Fruit fly (Drosophila melanogaster) whole organism, embryonic: ENCODE measurements around the gene eIF3h.

ENCODE experiments used
- Ada2b ChIP-seq: fragments of 200-800 bp; sonication (Bioruptor generic); IDR thresholded peaks from 2 replicates; pipeline ENCODE4 v1.3.6; 2022; ENCODE audit warnings: missing biosample characterization, missing genetic modification characterization
- Aef1 ChIP-seq: fragments of 200-800 bp; sonication (Bioruptor generic); IDR thresholded peaks from 3 replicates; pipeline ENCODE4 v1.3.6; 2022; ENCODE audit warnings: missing biosample characterization, missing genetic modification characterization
- BEAF-32 ChIP-seq: fragments of 200-800 bp; sonication (Bioruptor generic); optimal IDR thresholded peaks from 3 replicates; lab custom pipeline; 2017; ENCODE audit warnings: missing biosample characterization, missing genetic modification characterization, mild to moderate bottlenecking, moderate library complexity, missing genetic modification reagents
- Blimp-1 ChIP-seq: fragments of 200-800 bp; sonication (Bioruptor generic); optimal IDR thresholded peaks from 3 replicates; lab custom pipeline; 2018; ENCODE audit warnings: missing biosample characterization, missing genetic modification characterization, mild to moderate bottlenecking, moderate library complexity, missing genetic modification reagents
- CG1024 ChIP-seq: fragments of 200-800 bp; sonication (Bioruptor generic); IDR thresholded peaks from 2 replicates; pipeline ENCODE4 v1.3.6; 2022; ENCODE audit warnings: missing biosample characterization, missing genetic modification characterization
- CG10543 ChIP-seq: fragments of 200-800 bp; sonication (Bioruptor generic); optimal IDR thresholded peaks from 3 replicates; lab custom pipeline; 2017; ENCODE audit warnings: missing biosample characterization, mild to moderate bottlenecking, missing genetic modification characterization, moderate library complexity
- CG10979 ChIP-seq: fragments of 200-800 bp; sonication (Bioruptor generic); optimal IDR thresholded peaks from 2 replicates; lab custom pipeline; 2018; ENCODE audit warnings: missing biosample characterization, mild to moderate bottlenecking, missing genetic modification characterization, moderate library complexity
- CG11560 ChIP-seq: fragments of 200-800 bp; sonication (Bioruptor generic); IDR thresholded peaks from 3 replicates; pipeline ENCODE4 v1.3.6; 2022; ENCODE audit warnings: missing biosample characterization, missing genetic modification characterization
- CG14965 ChIP-seq: fragments of 200-800 bp; sonication (Bioruptor generic); optimal IDR thresholded peaks from 2 replicates; lab custom pipeline; 2016; ENCODE audit warnings: missing biosample characterization, missing genetic modification characterization, borderline replicate concordance
- CG15601 ChIP-seq: fragments of 200-800 bp; sonication (Bioruptor generic); optimal IDR thresholded peaks from 3 replicates; lab custom pipeline; 2019; ENCODE audit warnings: missing biosample characterization, mild to moderate bottlenecking, missing genetic modification characterization, moderate library complexity
- CG17385 ChIP-seq: fragments of 200-800 bp; sonication (Bioruptor generic); optimal IDR thresholded peaks from 3 replicates; lab custom pipeline; 2018; ENCODE audit warnings: missing biosample characterization, mild to moderate bottlenecking, missing genetic modification characterization
- CG17912 ChIP-seq: fragments of 200-800 bp; sonication (Bioruptor generic); optimal IDR thresholded peaks from 2 replicates; lab custom pipeline; 2018; ENCODE audit warnings: missing biosample characterization, mild to moderate bottlenecking, missing genetic modification characterization
- CG18476 ChIP-seq: fragments of 200-800 bp; sonication (Bioruptor generic); optimal IDR thresholded peaks from 2 replicates; lab custom pipeline; 2016; ENCODE audit warnings: missing biosample characterization, mild to moderate bottlenecking, missing genetic modification characterization
- CG34224 ChIP-seq: fragments of 200-800 bp; sonication (Bioruptor generic); IDR thresholded peaks from 3 replicates; pipeline ENCODE4 v1.3.6; 2022; ENCODE audit warnings: missing biosample characterization, missing genetic modification characterization; ENCODE audit not compliant: partially characterized antibody
- CG3726 ChIP-seq: fragments of 200-800 bp; sonication (Bioruptor generic); IDR thresholded peaks from 3 replicates; pipeline ENCODE4, ENCODE4 v1.3.6; 2022; ENCODE audit warnings: missing biosample characterization, missing genetic modification characterization
- CG5180 ChIP-seq: fragments of 200-800 bp; sonication (Bioruptor generic); optimal IDR thresholded peaks from 3 replicates; lab custom pipeline; 2017; ENCODE audit warnings: missing biosample characterization, missing genetic modification characterization, mild to moderate bottlenecking, moderate library complexity, missing genetic modification reagents
- CG5245 ChIP-seq: fragments of 200-800 bp; sonication (Bioruptor generic); optimal IDR thresholded peaks from 3 replicates; lab custom pipeline; 2016; ENCODE audit warnings: missing biosample characterization, missing genetic modification characterization
- CG6791 ChIP-seq: fragments of 200-800 bp; sonication (Bioruptor generic); IDR thresholded peaks from 3 replicates; pipeline ENCODE4 v1.3.6; 2022; ENCODE audit warnings: missing biosample characterization, missing genetic modification characterization; ENCODE audit not compliant: partially characterized antibody
- CG7271 ChIP-seq: fragments of 200-800 bp; sonication (Bioruptor generic); optimal IDR thresholded peaks from 2 replicates; lab custom pipeline; 2018; ENCODE audit warnings: missing biosample characterization, mild to moderate bottlenecking, missing genetic modification characterization, moderate library complexity
- CG7786 ChIP-seq: fragments of 200-800 bp; sonication (Bioruptor generic); optimal IDR thresholded peaks from 2 replicates; lab custom pipeline; 2016; ENCODE audit warnings: missing biosample characterization, missing genetic modification characterization
- CG7928 ChIP-seq: fragments of 200-800 bp; sonication (Bioruptor generic); optimal IDR thresholded peaks from 2 replicates; lab custom pipeline; 2017; ENCODE audit warnings: missing biosample characterization, mild to moderate bottlenecking, missing genetic modification characterization
- CG7963 ChIP-seq: fragments of 200-800 bp; sonication (Bioruptor generic); IDR thresholded peaks from 3 replicates; pipeline ENCODE4 v1.3.6; 2022; ENCODE audit warnings: missing biosample characterization, missing genetic modification characterization; ENCODE audit not compliant: partially characterized antibody
- CG8765 ChIP-seq: fragments of 200-800 bp; sonication (Bioruptor generic); IDR thresholded peaks from 2 replicates; pipeline ENCODE4 v1.3.6; 2022; ENCODE audit warnings: missing biosample characterization, missing genetic modification characterization
- CTCF ChIP-seq: fragments of 200-800 bp; sonication (Bioruptor generic); optimal IDR thresholded peaks from 2 replicates; lab custom pipeline; 2017; ENCODE audit warnings: missing biosample characterization, mild to moderate bottlenecking, missing genetic modification characterization, moderate library complexity
- CoRest ChIP-seq: fragments of 200-800 bp; sonication (Bioruptor generic); optimal IDR thresholded peaks from 3 replicates; lab custom pipeline; 2018; ENCODE audit warnings: missing biosample characterization, mild to moderate bottlenecking, missing genetic modification characterization, moderate library complexity
- Dll ChIP-seq: fragments of 200-800 bp; sonication (Bioruptor generic); IDR thresholded peaks from 4 replicates; pipeline ENCODE4 v1.3.6; 2022; ENCODE audit warnings: missing biosample characterization, missing genetic modification characterization; ENCODE audit not compliant: partially characterized antibody
- Doc3 ChIP-seq: fragments of 200-800 bp; sonication (Bioruptor generic); IDR thresholded peaks from 3 replicates; pipeline ENCODE4 v1.3.6; 2022; ENCODE audit warnings: missing biosample characterization, missing genetic modification characterization; ENCODE audit not compliant: partially characterized antibody
- Elba2 ChIP-seq: fragments of 200-800 bp; sonication (Bioruptor generic); optimal IDR thresholded peaks from 3 replicates; lab custom pipeline; 2016; ENCODE audit warnings: missing biosample characterization, missing genetic modification characterization
- Ets65A ChIP-seq: fragments of 200-800 bp; sonication (Bioruptor generic); peaks from one replicate; lab custom pipeline; 2016; ENCODE audit warnings: missing biosample characterization, missing genetic modification characterization
- Gug ChIP-seq: fragments of 200-800 bp; sonication (Bioruptor generic); IDR thresholded peaks from 4 replicates; pipeline ENCODE4 v1.3.6; 2022; ENCODE audit warnings: missing biosample characterization, missing genetic modification characterization
- H2.0 ChIP-seq: fragments of 200-800 bp; sonication (Bioruptor generic); IDR thresholded peaks from 2 replicates; pipeline ENCODE4 v1.3.6; 2022; ENCODE audit warnings: missing biosample characterization, missing genetic modification characterization
- Hey ChIP-seq: fragments of 200-800 bp; sonication (Bioruptor generic); optimal IDR thresholded peaks from 3 replicates; lab custom pipeline; 2018; ENCODE audit warnings: missing biosample characterization, mild to moderate bottlenecking, missing genetic modification characterization
- Mes4 ChIP-seq: fragments of 200-800 bp; sonication (Bioruptor generic); optimal IDR thresholded peaks from 2 replicates; lab custom pipeline; 2016; ENCODE audit warnings: missing biosample characterization, missing genetic modification characterization
- NC2β ChIP-seq: fragments of 200-800 bp; sonication (Bioruptor generic); optimal IDR thresholded peaks from 2 replicates; lab custom pipeline; 2016; ENCODE audit warnings: missing biosample characterization, missing genetic modification characterization
- Sox100B ChIP-seq: fragments of 200-800 bp; sonication (Bioruptor generic); optimal IDR thresholded peaks from 3 replicates; lab custom pipeline; 2018; ENCODE audit warnings: missing biosample characterization, mild to moderate bottlenecking, missing genetic modification characterization
- Xbp1 ChIP-seq: fragments of 200-800 bp; sonication (Bioruptor generic); optimal IDR thresholded peaks from 3 replicates; lab custom pipeline; 2016; ENCODE audit warnings: missing biosample characterization, mild to moderate bottlenecking, missing genetic modification characterization
- chinmo ChIP-seq: fragments of 200-800 bp; sonication (Bioruptor generic); IDR thresholded peaks from 4 replicates; pipeline ENCODE4 v1.3.6; 2022; ENCODE audit warnings: missing biosample characterization, missing genetic modification characterization; ENCODE audit not compliant: partially characterized antibody
- crp ChIP-seq, 2 experiments: fragments of 200-800 bp; sonication (Bioruptor generic); optimal IDR thresholded peaks; 2 replicates in 1 of 2; 3 replicates in 1 of 2; lab custom pipeline; 2017; ENCODE audit warnings: missing biosample characterization in 2 of 2, missing genetic modification characterization in 2 of 2, mild to moderate bottlenecking in 1 of 2, moderate library complexity in 1 of 2
- ems ChIP-seq: fragments of 200-800 bp; sonication (Bioruptor generic); optimal IDR thresholded peaks from 3 replicates; lab custom pipeline; 2016; ENCODE audit warnings: missing biosample characterization, missing genetic modification characterization
- fd102C ChIP-seq: fragments of 200-800 bp; sonication (Bioruptor generic); optimal IDR thresholded peaks from 2 replicates; lab custom pipeline; 2018; ENCODE audit warnings: missing biosample characterization, mild to moderate bottlenecking, missing genetic modification characterization, moderate library complexity
- grn ChIP-seq: fragments of 200-800 bp; sonication (Bioruptor generic); optimal IDR thresholded peaks from 3 replicates; lab custom pipeline; 2017; ENCODE audit warnings: missing biosample characterization, missing genetic modification characterization
- her ChIP-seq: fragments of 200-800 bp; sonication (Bioruptor generic); optimal IDR thresholded peaks from 2 replicates; lab custom pipeline; 2016; ENCODE audit warnings: missing biosample characterization, missing genetic modification characterization
- insv ChIP-seq, 2 experiments: fragments of 200-800 bp; sonication (Bioruptor generic); optimal IDR thresholded peaks; 3 replicates each; lab custom pipeline; 2016 to 2018; ENCODE audit warnings: missing biosample characterization in 2 of 2, missing genetic modification characterization in 2 of 2
- mam ChIP-seq: fragments of 200-800 bp; sonication (Bioruptor generic); optimal IDR thresholded peaks from 3 replicates; lab custom pipeline; 2016; ENCODE audit warnings: missing biosample characterization, missing genetic modification characterization
- scrt ChIP-seq: fragments of 200-800 bp; sonication (Bioruptor generic); optimal IDR thresholded peaks from 2 replicates; lab custom pipeline; 2018; ENCODE audit warnings: missing biosample characterization, mild to moderate bottlenecking, missing genetic modification characterization, moderate library complexity
- slou ChIP-seq: fragments of 200-800 bp; sonication (Bioruptor generic); optimal IDR thresholded peaks from 3 replicates; lab custom pipeline; 2016; ENCODE audit warnings: missing biosample characterization, missing genetic modification characterization
- sna ChIP-seq: fragments of 200-800 bp; sonication (Bioruptor generic); IDR thresholded peaks from 2 replicates; pipeline ENCODE4 v1.3.6; 2022; ENCODE audit warnings: missing biosample characterization, missing genetic modification characterization; ENCODE audit not compliant: partially characterized antibody
- wdn ChIP-seq: fragments of 200-800 bp; sonication (Bioruptor generic); IDR thresholded peaks from 2 replicates; pipeline ENCODE4 v1.3.6; 2022; ENCODE audit warnings: missing biosample characterization, missing genetic modification characterization
- wor ChIP-seq: fragments of 200-800 bp; sonication (Bioruptor generic); IDR thresholded peaks from 2 replicates; pipeline ENCODE4 v1.3.6; 2022; ENCODE audit warnings: missing biosample characterization, missing genetic modification characterization
- zf30C ChIP-seq: fragments of 200-800 bp; sonication (Bioruptor generic); optimal IDR thresholded peaks from 3 replicates; lab custom pipeline; 2018; ENCODE audit warnings: missing biosample characterization, mild to moderate bottlenecking, missing genetic modification characterization

The eIF3h gene

DNA sequence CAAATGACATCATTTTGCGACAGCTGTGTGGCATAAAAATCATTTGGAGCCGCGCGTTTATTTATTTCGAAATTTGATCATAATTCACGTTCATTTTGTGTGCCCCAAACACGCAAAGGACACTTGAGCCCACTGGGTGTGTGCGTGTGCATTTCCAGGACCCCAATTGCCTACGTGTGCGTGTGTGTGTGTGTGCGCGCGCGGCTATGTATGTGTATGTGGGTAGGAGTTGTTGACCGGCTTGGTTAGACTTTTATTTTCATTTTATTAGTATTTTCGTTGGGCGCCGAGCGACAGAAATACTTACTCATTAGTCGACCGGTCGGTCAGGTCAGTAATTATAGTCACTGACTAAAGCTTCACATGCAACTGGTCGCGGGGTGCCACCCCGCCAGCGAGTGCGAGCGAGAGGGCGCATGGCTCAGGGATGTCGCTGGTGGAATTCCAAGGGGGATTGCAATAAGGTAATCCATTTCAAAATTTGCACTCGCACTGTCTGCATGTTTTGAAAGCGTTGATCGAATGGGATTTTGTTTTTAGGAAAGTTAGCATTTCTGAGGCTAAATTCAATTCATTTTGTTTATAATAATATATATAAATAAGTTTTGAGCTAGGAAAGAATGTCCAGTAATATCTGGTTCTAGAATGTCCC, 9.3 kb downstream of the eIF3h start (continued):
- TF ChIP-seq Gug (peak; percentile 70), fd102C (no peak), Doc3 (GFP tag; lab: Robert Waterston, UW) (no peak), CG10543 (no peak), CG7786 (GFP tag; lab: Kevin White, UChicago) (peak; percentile 14), CG11560 (no peak), Aef1 (peak; percentile 25; the same call in 1 of the 3 replicates), Elba2 (GFP tag; lab: Kevin White, UChicago) (no peak), Mes4 (no peak), CG17385 (GFP tag; lab: Kevin White, UChicago) (peak; percentile 21), Ets65A (peak; percentile 92), CG14965 (no peak), insv (GFP tag; optimal IDR thresholded peaks at IDR 0.05; lab: Kevin White, UChicago) (no peak), CG1024 (GFP tag; lab: Robert Waterston, UW) (no peak), Ada2b (GFP tag; lab: Robert Waterston, UW) (no peak), NC2β (GFP tag; lab: Kevin White, UChicago) (no peak), Dll (GFP tag; lab: Robert Waterston, UW) (no peak), grn (no peak), crp (GFP tag; optimal IDR thresholded peaks at IDR 0.05; lab: Kevin White, UChicago) (no peak), CG3726 (GFP tag; lab: Robert Waterston, UW) (no peak), Xbp1 (peak; percentile 63), sna (GFP tag; lab: Robert Waterston, UW) (no peak), CG7271 (tag; lab: Kevin White, UChicago) (no peak), chinmo (GFP tag; lab: Robert Waterston, UW) (0 out of 4 replicates have a peak, but pooled peaks have one; percentile 40), wor (no peak), zf30C (GFP tag; lab: Kevin White, UChicago) (no peak), her (GFP tag; lab: Kevin White, UChicago) (no peak), Hey (tag; lab: Kevin White, UChicago) (no peak), Sox100B (GFP tag; lab: Kevin White, UChicago) (no peak), CG5180 (GFP tag; lab: Kevin White, UChicago) (no peak), wdn (no peak), mam (GFP tag; lab: Kevin White, UChicago) (peak; percentile 50), CG8765 (no peak), Blimp-1 (GFP tag; lab: Kevin White, UChicago) (peak; percentile 14), CG10979 (tag; lab: Kevin White, UChicago) (peak; percentile 25), CG6791 (GFP tag; lab: Robert Waterston, UW) (no peak), scrt (GFP tag; lab: Kevin White, UChicago) (peak; percentile 76), CG15601 (tag; lab: Kevin White, UChicago) (peak; percentile 4), BEAF-32 (GFP tag; lab: Kevin White, UChicago) (no peak), CTCF (no peak), H2.0 (GFP tag; lab: Robert Waterston, UW) (0 out of 2 replicates have a peak, but pooled peaks have one; percentile 23), CG7928 (GFP tag; lab: Kevin White, UChicago) (no peak), CG5245 (GFP tag; lab: Kevin White, UChicago) (no peak), CG7963 (GFP tag; lab: Robert Waterston, UW) (no peak), CG18476 (GFP tag; lab: Kevin White, UChicago) (no peak), CG34224 (GFP tag; lab: Robert Waterston, UW) (no peak), ems (GFP tag; lab: Kevin White, UChicago) (no peak), slou (GFP tag; lab: Kevin White, UChicago) (peak; percentile 38), CG17912 (no peak), CoRest (tag; lab: Kevin White, UChicago) (peak; percentile 52)
